Worm (Caenorhabditis elegans) whole organism, young adult: ENCODE data around the gene fbxb-24.

ENCODE experiments used
- F52B5.7 ChIP-seq: sonication (generic microtip); optimal IDR thresholded peaks from 2 replicates; lab custom pipeline; 2016; ENCODE audit warnings: mild to moderate bottlenecking, missing genetic modification characterization, missing compliant biosample characterization
- ama-1 ChIP-seq, 3 experiments: fragments of 150-350 bp in 1 of 3; sonication (generic microtip) in 2 of 3; optimal IDR thresholded peaks; 2 replicates each; lab custom pipeline; 2014 to 2018; ENCODE audit warnings: missing biosample characterization in 2 of 3, missing genetic modification characterization in 2 of 3, missing genetic modification reagents in 2 of 3
- him-1 ChIP-seq: sonication (generic microtip); optimal IDR thresholded peaks from 2 replicates; lab custom pipeline; 2016; ENCODE audit warnings: missing genotype, missing genetic modification reagents, missing genetic modification characterization, missing compliant biosample characterization
- nhr-90 ChIP-seq: sonication (generic microtip); optimal IDR thresholded peaks from 2 replicates; lab custom pipeline; 2016; ENCODE audit warnings: missing genotype, mild to moderate bottlenecking, missing genetic modification characterization, missing compliant biosample characterization
- snpc-4 ChIP-seq, 5 experiments: fragments of 150-350 bp in 1 of 5; sonication (generic microtip) in 4 of 5; optimal IDR thresholded peaks; 2 replicates each; lab custom pipeline; 2014 to 2018; ENCODE audit warnings: missing genetic modification characterization in 5 of 5, missing biosample characterization in 3 of 5, antibody characterized with exemption in 2 of 5, mild to moderate bottlenecking in 2 of 5, missing compliant biosample characterization in 2 of 5, missing genotype in 2 of 5, moderate library complexity in 2 of 5, missing genetic modification reagents in 1 of 5
- unc-62 ChIP-seq: fragments of 150-350 bp; optimal IDR thresholded peaks from 2 replicates; lab custom pipeline; 2014; ENCODE audit warnings: missing biosample characterization, missing genetic modification reagents, missing genetic modification characterization
- zfh-2 ChIP-seq: fragments of 200-800 bp; sonication (Bioruptor generic); conservative IDR thresholded peaks from 2 replicates; pipeline ENCODE4 v1.3.6; 2022; ENCODE audit warnings: missing genetic modification reagents, missing genetic modification characterization, missing compliant biosample characterization

DNA sequence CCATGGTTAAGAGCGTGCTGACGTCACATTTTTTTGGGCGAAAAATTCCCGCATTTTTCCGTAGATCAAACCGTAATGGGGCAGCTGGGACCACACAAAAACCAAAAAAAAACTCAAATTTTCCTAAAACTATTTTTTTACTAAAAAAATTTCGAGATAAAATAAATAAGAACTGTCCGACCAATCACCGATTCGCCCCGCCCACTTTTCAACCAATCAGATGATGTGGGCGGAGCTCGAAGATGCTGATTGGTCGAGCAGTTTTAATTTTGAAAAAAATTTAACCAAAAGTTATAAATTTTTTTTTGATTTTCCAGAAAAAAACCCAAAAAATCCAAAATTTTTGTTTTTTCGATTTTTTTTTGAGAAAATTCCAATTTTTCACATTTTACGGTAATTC, 8.7 kb upstream of the fbxb-24 start:
- TF ChIP-seq zfh-2 (GFP tag; lab: Robert Waterston, UW) (no peak), F52B5.7 (tag; lab: Kevin White, UChicago) (no peak), ama-1 (optimal IDR thresholded peaks at IDR 0.05; lab: Kevin White, UChicago) (no peak), ama-1 (GFP tag; optimal IDR thresholded peaks at IDR 0.05; lab: Kevin White, UChicago) (no peak), him-1 (tag; lab: Kevin White, UChicago) (no peak), nhr-90 (tag; lab: Kevin White, UChicago) (no peak), snpc-4 (GFP tag; optimal IDR thresholded peaks at IDR 0.05; lab: Kevin White, UChicago) (no peak), snpc-4 (tag; optimal IDR thresholded peaks at IDR 0.05; lab: Kevin White, UChicago) (no peak), unc-62 (GFP tag; lab: Kevin White, UChicago) (no peak)
